Fruit fly (Drosophila melanogaster) S2 (cell line): Measurements from ENCODE around the gene Naa80.

Experiments
- CG8478 ChIP-seq: fragments of >200 bp; optimal IDR thresholded peaks from 2 replicates; lab custom pipeline; 2018
- CTCF ChIP-seq, 2 experiments: fragments of >200 bp; optimal IDR thresholded peaks; 2 replicates each; lab custom pipeline; 2018

The Naa80 gene

dm6 chr3R:9791177-9791806 lies 23.7 kb downstream of the Naa80 start, which contains the start of the genes CG12945 and CG8507:
Gene CG12945 (minus strand): TSS chr3R:9791221.
Gene CG8507 (plus strand): TSS chr3R:9791483.
- TF ChIP-seq CTCF (optimal IDR thresholded peaks at IDR 0.05; lab: Kevin White, UChicago) = no peak
- TF ChIP-seq CG8478 (lab: Kevin White, UChicago) = no peak

dm6 chr3R:9793018-9793417 lies 25.4 kb downstream of the Naa80 start, which contains the start of gene CG8516:
Gene CG8516 (plus strand): TSS chr3R:9793295.
- no peak for TF ChIP-seq CTCF (optimal IDR thresholded peaks at IDR 0.05; lab: Kevin White, UChicago)
- no peak for TF ChIP-seq CG8478 (lab: Kevin White, UChicago)

dm6 chr3R:9800644-9801330 lies 33.2 kb downstream of the Naa80 start, which contains the start of the genes CG9467 and CG8526:
Gene CG9467 (minus strand): TSS chr3R:9801026.
Gene CG8526 (plus strand): TSS chr3R:9801280.
- TF ChIP-seq CG8478 (lab: Kevin White, UChicago) = no peak
- TF ChIP-seq CTCF (optimal IDR thresholded peaks at IDR 0.05; lab: Kevin White, UChicago) = no peak

dm6 chr3R:9808946-9809545 lies 41.4 kb downstream of the Naa80 start, which contains the start of gene FBXO11:
Gene FBXO11 (minus strand): TSS chr3R:9809368.
- TF ChIP-seq CG8478 (lab: Kevin White, UChicago) (no peak), CTCF (optimal IDR thresholded peaks at IDR 0.05; lab: Kevin White, UChicago) (no peak)

- TF ChIP-seq CG8478 (lab: Kevin White, UChicago) (no peak), CTCF (optimal IDR thresholded peaks at IDR 0.05; lab: Kevin White, UChicago) (no peak)
Measured at dm6 chr3R:9812447-9812846, 44.8 kb downstream of the Naa80 start, which contains the start of gene CG8534. Gene CG8534 (plus strand): TSS chr3R:9812747.

dm6 chr3R:9813861-9814260 lies 46.2 kb downstream of the Naa80 start, which contains the start of gene eloF:
Gene eloF (plus strand): TSS chr3R:9814161.
- TF ChIP-seq CG8478 (lab: Kevin White, UChicago) (no peak), CTCF (optimal IDR thresholded peaks at IDR 0.05; lab: Kevin White, UChicago) (no peak)

dm6 chr3R:9816879-9817278 lies 49.2 kb downstream of the Naa80 start, which contains the start of gene CG16904:
Gene CG16904 (minus strand): TSS chr3R:9816979.
- no peak for TF ChIP-seq CTCF (optimal IDR thresholded peaks at IDR 0.05; lab: Kevin White, UChicago)
- TF ChIP-seq CG8478 (lab: Kevin White, UChicago) = no peak

dm6 chr3R:9818295-9818694 lies 50.7 kb downstream of the Naa80 start, which contains the start of gene CG9459:
Gene CG9459 (minus strand): TSS chr3R:9818395.
- TF ChIP-seq CTCF (optimal IDR thresholded peaks at IDR 0.05; lab: Kevin White, UChicago) (no peak), CG8478 (lab: Kevin White, UChicago) (no peak)
